Worm (Caenorhabditis elegans) whole organism, late embryonic: ENCODE data around the gene T27A10.2.

ENCODE experiments used
- C38D4.7 ChIP-seq: fragments of 200-800 bp; sonication (Bioruptor generic); optimal IDR thresholded peaks from 2 replicates; lab custom pipeline; 2018; ENCODE audit warnings: mild to moderate bottlenecking, missing genetic modification characterization, moderate library complexity, missing compliant biosample characterization
- F13H6.1 ChIP-seq: sonication (generic microtip); optimal IDR thresholded peaks from 2 replicates; lab custom pipeline; 2016; ENCODE audit warnings: missing genetic modification characterization, missing compliant biosample characterization
- K09A11.1 ChIP-seq: sonication (generic microtip); optimal IDR thresholded peaks from 2 replicates; lab custom pipeline; 2017; ENCODE audit warnings: antibody characterized with exemption, mild to moderate bottlenecking, missing genetic modification characterization, missing compliant biosample characterization; ENCODE audit not compliant: insufficient read depth
- Y22D7AL.16 ChIP-seq: sonication (generic microtip); optimal IDR thresholded peaks from 2 replicates; lab custom pipeline; 2016; ENCODE audit warnings: missing genetic modification characterization, missing compliant biosample characterization
- ahr-1 ChIP-seq: sonication (generic microtip); optimal IDR thresholded peaks from 2 replicates; lab custom pipeline; 2016; ENCODE audit warnings: missing genetic modification characterization, missing compliant biosample characterization
- ama-1 ChIP-seq: fragments of 150-350 bp; optimal IDR thresholded peaks from 2 replicates; lab custom pipeline; 2014
- ceh-14 ChIP-seq: sonication (generic microtip); optimal IDR thresholded peaks from 2 replicates; lab custom pipeline; 2016; ENCODE audit warnings: missing genotype, missing genetic modification characterization, missing compliant biosample characterization
- ceh-2 ChIP-seq: sonication (generic microtip); optimal IDR thresholded peaks from 2 replicates; lab custom pipeline; 2016; ENCODE audit warnings: missing genotype, missing genetic modification characterization, missing compliant biosample characterization
- ceh-30 ChIP-seq: fragments of 150-350 bp; optimal IDR thresholded peaks from 2 replicates; lab custom pipeline; 2014; ENCODE audit warnings: missing biosample characterization, missing genetic modification characterization
- ceh-34 ChIP-seq: sonication (generic microtip); optimal IDR thresholded peaks from 2 replicates; lab custom pipeline; 2016; ENCODE audit warnings: mild to moderate bottlenecking, missing genetic modification characterization, missing compliant biosample characterization
- ceh-45 ChIP-seq: fragments of 200-800 bp; sonication (Bioruptor generic); IDR thresholded peaks from 2 replicates; pipeline ENCODE4 v1.3.6; 2022; ENCODE audit warnings: missing genetic modification reagents, missing genetic modification characterization, missing compliant biosample characterization
- ceh-48 ChIP-seq: sonication (generic microtip); optimal IDR thresholded peaks from 2 replicates; lab custom pipeline; 2016; ENCODE audit warnings: missing genetic modification characterization, inconsistent platforms, missing compliant biosample characterization
- ceh-9 ChIP-seq: sonication (generic microtip); optimal IDR thresholded peaks from 2 replicates; lab custom pipeline; 2016; ENCODE audit warnings: mild to moderate bottlenecking, missing genetic modification characterization, inconsistent platforms, missing compliant biosample characterization
- elt-4 ChIP-seq: sonication (generic microtip); optimal IDR thresholded peaks from 2 replicates; lab custom pipeline; 2016; ENCODE audit warnings: missing genetic modification characterization, missing compliant biosample characterization
- gmeb-2 ChIP-seq: sonication (generic microtip); optimal IDR thresholded peaks from 2 replicates; lab custom pipeline; 2016; ENCODE audit warnings: missing genetic modification characterization, inconsistent platforms, missing compliant biosample characterization
- hlh-15 ChIP-seq: sonication (generic microtip); optimal IDR thresholded peaks from 2 replicates; lab custom pipeline; 2016; ENCODE audit warnings: missing genetic modification characterization, missing compliant biosample characterization
- hlh-30 ChIP-seq: sonication (generic microtip); optimal IDR thresholded peaks from 2 replicates; lab custom pipeline; 2017; ENCODE audit warnings: antibody characterized with exemption, missing genetic modification characterization, missing compliant biosample characterization; ENCODE audit not compliant: insufficient read depth
- hlh-6 ChIP-seq: sonication (generic microtip); optimal IDR thresholded peaks from 2 replicates; lab custom pipeline; 2016; ENCODE audit warnings: missing genotype, missing genetic modification characterization, missing compliant biosample characterization
- lim-6 ChIP-seq: sonication (generic microtip); optimal IDR thresholded peaks from 2 replicates; lab custom pipeline; 2016; ENCODE audit warnings: missing genetic modification characterization, missing compliant biosample characterization
- nfya-1 ChIP-seq: sonication (generic microtip); optimal IDR thresholded peaks from 2 replicates; lab custom pipeline; 2017; ENCODE audit warnings: missing genetic modification characterization, mild to moderate bottlenecking, missing compliant biosample characterization, antibody characterized with exemption, moderate library complexity
- nhr-11 ChIP-seq: fragments of 150-350 bp; optimal IDR thresholded peaks from 2 replicates; lab custom pipeline; 2014; ENCODE audit warnings: missing biosample characterization, missing genetic modification characterization
- nhr-232 ChIP-seq: sonication (generic microtip); optimal IDR thresholded peaks from 2 replicates; lab custom pipeline; 2016; ENCODE audit warnings: missing genetic modification characterization, missing compliant biosample characterization
- odd-2 ChIP-seq: sonication (generic microtip); optimal IDR thresholded peaks from 2 replicates; lab custom pipeline; 2017; ENCODE audit warnings: antibody characterized with exemption, mild to moderate bottlenecking, missing genetic modification characterization, missing compliant biosample characterization
- pat-9 ChIP-seq: fragments of 200-800 bp; sonication (Bioruptor generic); optimal IDR thresholded peaks from 2 replicates; lab custom pipeline; 2018; ENCODE audit warnings: mild to moderate bottlenecking, missing genetic modification characterization, moderate library complexity, missing compliant biosample characterization
- pax-1 ChIP-seq: fragments of 150-350 bp; optimal IDR thresholded peaks from 2 replicates; lab custom pipeline; 2014; ENCODE audit warnings: missing biosample characterization, missing genetic modification characterization
- pha-4 ChIP-seq: fragments of 150-350 bp; optimal IDR thresholded peaks from 2 replicates; lab custom pipeline; 2018; ENCODE audit warnings: missing biosample characterization, missing genetic modification reagents, missing genetic modification characterization
- pqm-1 ChIP-seq: sonication (generic microtip); optimal IDR thresholded peaks from 2 replicates; lab custom pipeline; 2016; ENCODE audit warnings: missing genetic modification characterization, missing compliant biosample characterization
- rnt-1 ChIP-seq: sonication (generic microtip); optimal IDR thresholded peaks from 2 replicates; lab custom pipeline; 2016; ENCODE audit warnings: missing genetic modification characterization, missing compliant biosample characterization
- sox-4 ChIP-seq: sonication (generic microtip); optimal IDR thresholded peaks from 2 replicates; lab custom pipeline; 2017; ENCODE audit warnings: mild to moderate bottlenecking, missing genetic modification characterization, inconsistent platforms, missing compliant biosample characterization
- syd-9 ChIP-seq: sonication (generic microtip); optimal IDR thresholded peaks from 2 replicates; lab custom pipeline; 2016; ENCODE audit warnings: mild to moderate bottlenecking, missing genetic modification characterization, moderate library complexity, missing compliant biosample characterization
- tbx-2 ChIP-seq: sonication (generic microtip); optimal IDR thresholded peaks from 2 replicates; lab custom pipeline; 2016; ENCODE audit warnings: missing genetic modification characterization, missing compliant biosample characterization
- tbx-7 ChIP-seq: sonication (generic microtip); optimal IDR thresholded peaks from 2 replicates; lab custom pipeline; 2016; ENCODE audit warnings: missing genotype, missing genetic modification characterization, missing compliant biosample characterization
- unc-42 ChIP-seq: sonication (generic microtip); optimal IDR thresholded peaks from 2 replicates; lab custom pipeline; 2016; ENCODE audit warnings: missing genotype, missing genetic modification characterization, missing compliant biosample characterization
- ztf-16 ChIP-seq: sonication (generic microtip); optimal IDR thresholded peaks from 2 replicates; lab custom pipeline; 2017; ENCODE audit warnings: missing genetic modification characterization, missing compliant biosample characterization

The T27A10.2 gene

ce11 chrX:3617218-3617617, 31.5 kb downstream of the T27A10.2 start, which contains the start of gene del-9:
Gene del-9, minus strand, starts transcription at chrX:3617318.
- no peak for TF ChIP-seq F13H6.1 (tag; lab: Kevin White, UChicago)
- no peak for TF ChIP-seq rnt-1

- TF ChIP-seq ceh-34: no peak
- no peak for TF ChIP-seq K09A11.1 (tag; lab: Kevin White, UChicago)
- no peak for TF ChIP-seq pha-4 (tag; lab: Kevin White, UChicago)
- TF ChIP-seq ceh-2 (tag; lab: Kevin White, UChicago): no peak
- no peak for TF ChIP-seq nfya-1
- no peak for TF ChIP-seq rnt-1
- TF ChIP-seq hlh-6 (tag; lab: Kevin White, UChicago): no peak
- TF ChIP-seq unc-42 (tag; lab: Kevin White, UChicago): peak; percentile 87
- TF ChIP-seq pat-9: no peak
These were observed 33.1 kb downstream of the T27A10.2 start for ce11 chrX:3618842-3619241.

ce11 chrX:3623162-3623561, 37.4 kb downstream of the T27A10.2 start, which contains the start of gene C18B2.2:
Gene C18B2.2, plus strand, starts transcription at chrX:3623462.
- TF ChIP-seq ceh-30 (tag; lab: Kevin White, UChicago) (no peak), nhr-232 (no peak), ceh-14 (tag; lab: Kevin White, UChicago) (no peak), gmeb-2 (tag; lab: Kevin White, UChicago) (no peak)
- TF ChIP-seq, all 69 proteins: peak for 0

ce11 chrX:3625599-3625998, 39.8 kb downstream of the T27A10.2 start:
- no peak for TF ChIP-seq ztf-16 (tag; lab: Kevin White, UChicago)
- TF ChIP-seq tbx-7 (tag; lab: Kevin White, UChicago): no peak
- no peak for TF ChIP-seq C38D4.7 (GFP tag; lab: Kevin White, UChicago)
- no peak for TF ChIP-seq hlh-30
- no peak for TF ChIP-seq hlh-15
- no peak for TF ChIP-seq ceh-48 (tag; lab: Kevin White, UChicago)
- TF ChIP-seq pax-1 (tag; lab: Kevin White, UChicago): no peak
- TF ChIP-seq elt-4: no peak
- no peak for TF ChIP-seq sox-4 (tag; lab: Kevin White, UChicago)
- TF ChIP-seq pqm-1 (tag; lab: Kevin White, UChicago): no peak
- no peak for TF ChIP-seq ceh-9
- TF ChIP-seq tbx-2: no peak
- no peak for TF ChIP-seq nhr-11 (tag; lab: Kevin White, UChicago)
- no peak for TF ChIP-seq Y22D7AL.16 (tag; lab: Kevin White, UChicago)

ce11 chrX:3628016-3628415, 42.3 kb downstream of the T27A10.2 start, which contains the start of gene vep-2:
Gene vep-2, plus strand, starts transcription at chrX:3628316.
- no peak for TF ChIP-seq ceh-45 (GFP tag; lab: Robert Waterston, UW)
- TF ChIP-seq lim-6 (tag; lab: Kevin White, UChicago): no peak
- TF ChIP-seq C38D4.7 (GFP tag; lab: Kevin White, UChicago): no peak
- no peak for TF ChIP-seq odd-2 (tag; lab: Kevin White, UChicago)
- TF ChIP-seq syd-9 (tag; lab: Kevin White, UChicago): no peak
- no peak for TF ChIP-seq ahr-1 (tag; lab: Kevin White, UChicago)

- TF ChIP-seq ztf-16 (tag; lab: Kevin White, UChicago) (no peak), tbx-7 (tag; lab: Kevin White, UChicago) (no peak), ama-1 (lab: Kevin White, UChicago) (no peak), nfya-1 (no peak)
- TF ChIP-seq, all 69 proteins: peak for 0
These were observed 44.3 kb downstream of the T27A10.2 start for ce11 chrX:3630090-3630489.
